Worm (Caenorhabditis elegans) whole organism, L1 larva: ENCODE results near the gene pygl-1.

Experiments used
- C16A3.4 ChIP-seq: fragments of 150-350 bp; optimal IDR thresholded peaks from 2 replicates; lab custom pipeline; 2014; ENCODE audit warnings: missing biosample characterization, missing genetic modification characterization
- C34B4.2 ChIP-seq: sonication (generic microtip); optimal IDR thresholded peaks from 2 replicates; lab custom pipeline; 2017; ENCODE audit warnings: mild to moderate bottlenecking, missing genetic modification characterization, missing compliant biosample characterization
- Y116A8C.19 ChIP-seq: sonication (generic microtip); optimal IDR thresholded peaks from 2 replicates; lab custom pipeline; 2016; ENCODE audit warnings: missing compliant biosample characterization, missing genetic modification characterization, borderline replicate concordance
- aly-2 ChIP-seq: fragments of 150-350 bp; optimal IDR thresholded peaks from 2 replicates; lab custom pipeline; 2014; ENCODE audit warnings: missing biosample characterization, missing genetic modification characterization
- ama-1 ChIP-seq: fragments of 150-350 bp; optimal IDR thresholded peaks from 2 replicates; lab custom pipeline; 2014
- blmp-1 ChIP-seq: fragments of 150-350 bp; optimal IDR thresholded peaks from 2 replicates; lab custom pipeline; 2014; ENCODE audit warnings: missing biosample characterization, missing genetic modification characterization
- ceh-63 ChIP-seq: fragments of 200-800 bp; sonication (Bioruptor generic); optimal IDR thresholded peaks from 2 replicates; lab custom pipeline; 2018; ENCODE audit warnings: mild to moderate bottlenecking, missing genetic modification characterization, missing compliant biosample characterization
- ceh-82 ChIP-seq, 3 experiments: fragments of 150-350 bp in 1 of 3; sonication (generic microtip) in 2 of 3; optimal IDR thresholded peaks; 2 replicates each; lab custom pipeline; 2014 to 2017; ENCODE audit warnings: missing biosample characterization in 3 of 3, missing genetic modification characterization in 3 of 3
- dpl-1 ChIP-seq, 3 experiments: fragments of 150-350 bp in 2 of 3; sonication (generic microtip) in 1 of 3; optimal IDR thresholded peaks; 2 replicates each; lab custom pipeline; 2014 to 2017; ENCODE audit warnings: missing biosample characterization in 3 of 3, missing genetic modification characterization in 3 of 3, missing genetic modification reagents in 3 of 3
- dsc-1 ChIP-seq: sonication (generic microtip); optimal IDR thresholded peaks from 2 replicates; lab custom pipeline; 2016; ENCODE audit warnings: mild to moderate bottlenecking, missing genetic modification characterization, missing compliant biosample characterization
- efl-1 ChIP-seq, 4 experiments: fragments of 150-350 bp; optimal IDR thresholded peaks in 3 of 4; peaks in 1 of 4; 1 replicate in 1 of 4; 2 replicates in 3 of 4; lab custom pipeline; 2014; ENCODE audit warnings: missing biosample characterization in 2 of 4, missing genetic modification characterization in 2 of 4, missing genetic modification reagents in 2 of 4
- fkh-4 ChIP-seq: sonication (generic microtip); optimal IDR thresholded peaks from 2 replicates; lab custom pipeline; 2016; ENCODE audit warnings: missing compliant biosample characterization, missing genetic modification characterization, borderline replicate concordance
- fkh-8 ChIP-seq: sonication (generic microtip); optimal IDR thresholded peaks from 2 replicates; lab custom pipeline; 2016; ENCODE audit warnings: mild to moderate bottlenecking, missing genetic modification characterization, missing compliant biosample characterization
- grh-1 ChIP-seq: fragments of 200-800 bp; sonication (Bioruptor generic); IDR thresholded peaks from 2 replicates; pipeline ENCODE4 v1.3.6; 2022; ENCODE audit warnings: missing genetic modification reagents, missing genetic modification characterization, missing compliant biosample characterization
- irx-1 ChIP-seq: sonication (generic microtip); optimal IDR thresholded peaks from 2 replicates; lab custom pipeline; 2016; ENCODE audit warnings: missing genetic modification characterization, missing compliant biosample characterization
- isw-1 ChIP-seq: fragments of 200-800 bp; sonication (Bioruptor generic); IDR thresholded peaks from 2 replicates; pipeline ENCODE4 v1.3.6; 2022; ENCODE audit warnings: missing genetic modification characterization, missing compliant biosample characterization
- lin-14 ChIP-seq: fragments of 200-800 bp; sonication (Bioruptor generic); optimal IDR thresholded peaks from 2 replicates; lab custom pipeline; 2018; ENCODE audit warnings: mild to moderate bottlenecking, missing genetic modification characterization, moderate library complexity, missing compliant biosample characterization
- lin-35 ChIP-seq, 2 experiments: fragments of 150-350 bp; optimal IDR thresholded peaks; 2 replicates each; lab custom pipeline; 2014; ENCODE audit warnings: missing biosample characterization in 2 of 2, missing genetic modification characterization in 2 of 2, missing genetic modification reagents in 2 of 2
- lir-3 ChIP-seq: sonication (generic microtip); optimal IDR thresholded peaks from 2 replicates; lab custom pipeline; 2016; ENCODE audit warnings: mild to moderate bottlenecking, missing genetic modification characterization, moderate library complexity, missing compliant biosample characterization; ENCODE audit not compliant: poor library complexity
- lsy-2 ChIP-seq, 2 experiments: fragments of 150-350 bp; optimal IDR thresholded peaks; 2 replicates each; lab custom pipeline; 2014; ENCODE audit warnings: missing biosample characterization in 2 of 2, missing genetic modification characterization in 2 of 2
- mef-2 ChIP-seq: fragments of 150-350 bp; optimal IDR thresholded peaks from 2 replicates; lab custom pipeline; 2014; ENCODE audit warnings: missing biosample characterization, missing genetic modification characterization
- nhr-19 ChIP-seq: fragments of 200-800 bp; sonication (Bioruptor generic); conservative IDR thresholded peaks from 2 replicates; pipeline ENCODE4 v1.3.6; 2022; ENCODE audit warnings: missing genetic modification characterization, missing compliant biosample characterization
- nhr-20 ChIP-seq: sonication (generic microtip); optimal IDR thresholded peaks from 2 replicates; lab custom pipeline; 2016; ENCODE audit warnings: mild to moderate bottlenecking, missing genetic modification characterization, missing compliant biosample characterization
- nhr-47 ChIP-seq: sonication (generic microtip); optimal IDR thresholded peaks from 2 replicates; lab custom pipeline; 2016; ENCODE audit warnings: mild to moderate bottlenecking, missing genetic modification characterization, moderate library complexity, missing compliant biosample characterization
- nhr-71 ChIP-seq: sonication (generic microtip); optimal IDR thresholded peaks from 2 replicates; lab custom pipeline; 2016; ENCODE audit warnings: mild to moderate bottlenecking, missing genetic modification characterization, moderate library complexity, missing compliant biosample characterization
- nhr-85 ChIP-seq: sonication (generic microtip); peaks from one replicate; lab custom pipeline; 2016; ENCODE audit warnings: missing genetic modification characterization, inconsistent platforms, missing compliant biosample characterization
- rnt-1 ChIP-seq: sonication (generic microtip); optimal IDR thresholded peaks from 2 replicates; lab custom pipeline; 2016; ENCODE audit warnings: mild to moderate bottlenecking, missing genetic modification characterization, moderate library complexity, missing compliant biosample characterization
- skn-1 ChIP-seq: fragments of 150-350 bp; optimal IDR thresholded peaks from 2 replicates; lab custom pipeline; 2014; ENCODE audit warnings: missing biosample characterization, missing genetic modification characterization
- snu-23 ChIP-seq: sonication (generic microtip); optimal IDR thresholded peaks from 2 replicates; lab custom pipeline; 2016; ENCODE audit warnings: missing genetic modification characterization, missing compliant biosample characterization
- sup-37 ChIP-seq: fragments of 200-800 bp; sonication (Bioruptor generic); optimal IDR thresholded peaks from 2 replicates; lab custom pipeline; 2018; ENCODE audit warnings: mild to moderate bottlenecking, missing genetic modification characterization, missing compliant biosample characterization
- swsn-7 ChIP-seq: sonication (generic microtip); optimal IDR thresholded peaks from 2 replicates; lab custom pipeline; 2016; ENCODE audit warnings: missing genetic modification characterization, missing compliant biosample characterization
- tbx-2 ChIP-seq: sonication (generic microtip); optimal IDR thresholded peaks from 2 replicates; lab custom pipeline; 2016; ENCODE audit warnings: missing genetic modification characterization, missing compliant biosample characterization
- unc-130 ChIP-seq: fragments of 150-350 bp; optimal IDR thresholded peaks from 2 replicates; lab custom pipeline; 2017; ENCODE audit warnings: missing biosample characterization, missing genetic modification characterization, inconsistent platforms
- unc-30 ChIP-seq: sonication (generic microtip); optimal IDR thresholded peaks from 2 replicates; lab custom pipeline; 2017; ENCODE audit warnings: missing biosample characterization, missing genetic modification characterization
- unc-62 ChIP-seq: fragments of 150-350 bp; optimal IDR thresholded peaks from 2 replicates; lab custom pipeline; 2014; ENCODE audit warnings: missing biosample characterization, missing genetic modification reagents, missing genetic modification characterization
- vab-15 ChIP-seq: sonication (generic microtip); optimal IDR thresholded peaks from 2 replicates; lab custom pipeline; 2017; ENCODE audit warnings: missing genotype, mild to moderate bottlenecking, missing genetic modification characterization, missing compliant biosample characterization
- xbp-1 ChIP-seq: sonication (generic microtip); optimal IDR thresholded peaks from 2 replicates; lab custom pipeline; 2016; ENCODE audit warnings: missing genetic modification characterization, missing compliant biosample characterization
- zip-4 ChIP-seq: fragments of 200-800 bp; sonication (Bioruptor generic); optimal IDR thresholded peaks from 2 replicates; lab custom pipeline; 2018; ENCODE audit warnings: mild to moderate bottlenecking, missing genetic modification characterization, moderate library complexity, missing compliant biosample characterization

pygl-1 gene

ce11 chrV:3586014-3586689 is 7.3 kb downstream of the pygl-1 start, which contains the start of the genes rpl-11.1 and T22F3.2 (continued):
- TF ChIP-seq irx-1 (tag; lab: Kevin White, UChicago) = no peak
- TF ChIP-seq lin-14 = peak; percentile 32
- TF ChIP-seq unc-62 = no peak
- TF ChIP-seq aly-2 (tag; lab: Kevin White, UChicago) = no peak
- no peak for TF ChIP-seq nhr-47
- TF ChIP-seq blmp-1 (tag; lab: Kevin White, UChicago) = no peak
- no peak for TF ChIP-seq vab-15
- no peak for TF ChIP-seq skn-1 (tag; lab: Kevin White, UChicago)
- TF ChIP-seq isw-1 (GFP tag; lab: Robert Waterston, UW) = no peak
- no peak for TF ChIP-seq unc-30 (tag; lab: Kevin White, UChicago)
- TF ChIP-seq C34B4.2 = no peak
- TF ChIP-seq lsy-2 (tag; optimal IDR thresholded peaks at IDR 0.05; lab: Kevin White, UChicago) = peak in 1 of 2 experiments; percentile 30
- TF ChIP-seq fkh-8 (tag; lab: Kevin White, UChicago) = no peak
- no peak for TF ChIP-seq zip-4 (GFP tag; lab: Kevin White, UChicago)
- peak; percentile 31 to 55 for TF ChIP-seq efl-1 (optimal IDR thresholded peaks at IDR 0.05; lab: Kevin White, UChicago)
- peak in 1 of 2 experiments; percentile 33 for TF ChIP-seq efl-1 (GFP tag; optimal IDR thresholded peaks at IDR 0.05 in 1 of 2; lab: Kevin White, UChicago)
- TF ChIP-seq dpl-1 (GFP tag; optimal IDR thresholded peaks at IDR 0.05; lab: Kevin White, UChicago) = peak in 1 of 3 experiments; percentile 26
- no peak for TF ChIP-seq snu-23 (GFP tag; lab: Kevin White, UChicago)
- no peak for TF ChIP-seq sup-37 (GFP tag; lab: Kevin White, UChicago)
- no peak for TF ChIP-seq ceh-63
- no peak for TF ChIP-seq mef-2 (tag; lab: Kevin White, UChicago)

- TF ChIP-seq mef-2 (tag; lab: Kevin White, UChicago) (no peak), lin-35 (GFP tag; optimal IDR thresholded peaks at IDR 0.05; lab: Kevin White, UChicago) (peak; percentile 13 to 20), C16A3.4 (tag; lab: Kevin White, UChicago) (peak; percentile 14), dpl-1 (GFP tag; optimal IDR thresholded peaks at IDR 0.05; lab: Kevin White, UChicago) (peak; percentile 10 to 16 (median 15)), zip-4 (GFP tag; lab: Kevin White, UChicago) (peak; percentile 1), rnt-1 (tag; lab: Kevin White, UChicago) (peak; percentile 30), snu-23 (GFP tag; lab: Kevin White, UChicago) (peak; percentile 21), lir-3 (tag; lab: Kevin White, UChicago) (no peak), ama-1 (lab: Kevin White, UChicago) (no peak), nhr-85 (tag; lab: Kevin White, UChicago) (peak; percentile 36), Y116A8C.19 (tag; lab: Kevin White, UChicago) (no peak), nhr-71 (tag; lab: Kevin White, UChicago) (peak; percentile 48), swsn-7 (tag; lab: Kevin White, UChicago) (peak; percentile 47), lin-14 (peak; percentile 21), fkh-4 (tag; lab: Kevin White, UChicago) (no peak), xbp-1 (peak; percentile 32), nhr-19 (peak; percentile 38), tbx-2 (tag; lab: Kevin White, UChicago) (peak; percentile 12), efl-1 (optimal IDR thresholded peaks at IDR 0.05; lab: Kevin White, UChicago) (peak in 1 of 2 experiments; percentile 34), efl-1 (GFP tag; optimal IDR thresholded peaks at IDR 0.05 in 1 of 2; lab: Kevin White, UChicago) (peak in 1 of 2 experiments; percentile 88), nhr-20 (tag; lab: Kevin White, UChicago) (peak; percentile 29), grh-1 (GFP tag; lab: Robert Waterston, UW) (no peak), fkh-8 (tag; lab: Kevin White, UChicago) (no peak), lsy-2 (tag; optimal IDR thresholded peaks at IDR 0.05; lab: Kevin White, UChicago) (peak; percentile 19 to 38), blmp-1 (tag; lab: Kevin White, UChicago) (no peak), unc-130 (tag; lab: Kevin White, UChicago) (peak; percentile 20), ceh-82 (tag; optimal IDR thresholded peaks at IDR 0.05; lab: Kevin White, UChicago) (peak in 2 of 3 experiments; percentile 14 to 21), dsc-1 (tag; lab: Kevin White, UChicago) (peak; percentile 6), ceh-63 (no peak), nhr-47 (no peak)
These were observed 8.8 kb downstream of the pygl-1 start for ce11 chrV:3587633-3588032.
